Worm (Caenorhabditis elegans): ENCODE measurements around the gene clec-162.

The clec-162 gene

ce11 chrIII:9731313-9731912 lies 6.4 kb upstream of the clec-162 start (continued):
- no peak for TF ChIP-seq lir-3 (tag; optimal IDR thresholded peaks at IDR 0.05; ENCODE audit: poor library complexity)
- TF ChIP-seq tbx-2 (tag; optimal IDR thresholded peaks at IDR 0.05): no peak
- no peak for TF ChIP-seq alr-1 (tag; optimal IDR thresholded peaks at IDR 0.05; ENCODE audit: borderline replicate concordance)
- no peak for TF ChIP-seq nhr-237 (tag; optimal IDR thresholded peaks at IDR 0.05)
- no peak for TF ChIP-seq efl-3 (GFP tag; optimal IDR thresholded peaks at IDR 0.05)
- no peak for TF ChIP-seq irx-1 (tag; optimal IDR thresholded peaks at IDR 0.05)
- no peak for TF ChIP-seq unc-86 (tag; optimal IDR thresholded peaks at IDR 0.05)
- TF ChIP-seq hpl-2 (GFP tag; optimal IDR thresholded peaks at IDR 0.05): no peak
- no peak for TF ChIP-seq efl-1 (optimal IDR thresholded peaks at IDR 0.05)
- TF ChIP-seq efl-1 (GFP tag; optimal IDR thresholded peaks at IDR 0.05 in 1 of 2): peak in 1 of 2 experiments; percentile 3
- TF ChIP-seq lin-35 (GFP tag; optimal IDR thresholded peaks at IDR 0.05): no peak
- TF ChIP-seq nhr-90 (tag; optimal IDR thresholded peaks at IDR 0.05; ENCODE audit: poor library complexity): no peak
- TF ChIP-seq ztf-11 (tag; optimal IDR thresholded peaks at IDR 0.05): no peak
- TF ChIP-seq aly-2 (tag; optimal IDR thresholded peaks at IDR 0.05): no peak
- TF ChIP-seq nhr-20 (tag; optimal IDR thresholded peaks at IDR 0.05): peak; percentile 20

- TF ChIP-seq lin-35 (GFP tag; optimal IDR thresholded peaks at IDR 0.05) (no peak), dsc-1 (tag; optimal IDR thresholded peaks at IDR 0.05) (peak; percentile 53), ceh-90 (tag; optimal IDR thresholded peaks at IDR 0.05) (no peak), efl-1 (optimal IDR thresholded peaks at IDR 0.05) (no peak), efl-1 (GFP tag; optimal IDR thresholded peaks at IDR 0.05 in 1 of 2) (peak in 1 of 2 experiments; percentile 42), nhr-28 (tag; optimal IDR thresholded peaks at IDR 0.05) (no peak), ceh-88 (GFP tag; IDR thresholded peaks at IDR 0.05) (no peak), tlp-1 (tag; optimal IDR thresholded peaks at IDR 0.05) (no peak), mdl-1 (tag; optimal IDR thresholded peaks at IDR 0.05) (no peak)
These were observed 5.4 kb upstream of the clec-162 start for ce11 chrIII:9730407-9730806.

ce11 chrIII:9727439-9727838 lies 2.4 kb upstream of the clec-162 start, which contains the start of gene C07A9.12:
TSS of gene C07A9.12 (minus strand) at chrIII:9727539.
- TF ChIP-seq nhr-19 (GFP tag; conservative IDR thresholded peaks at IDR 0.05) (no peak), unc-98 (GFP tag; IDR thresholded peaks at IDR 0.05) (no peak), nhr-28 (tag; optimal IDR thresholded peaks at IDR 0.05) (no peak), ets-5 (GFP tag; IDR thresholded peaks at IDR 0.05) (no peak), dsc-1 (tag; optimal IDR thresholded peaks at IDR 0.05) (peak; percentile 3), lin-39 (tag; optimal IDR thresholded peaks at IDR 0.05) (no peak), ceh-82 (tag; optimal IDR thresholded peaks at IDR 0.05) (no peak), nhr-77 (tag; optimal IDR thresholded peaks at IDR 0.05) (no peak), ztf-11 (tag; optimal IDR thresholded peaks at IDR 0.05) (no peak)

ce11 chrIII:9721991-9722390 lies 3.0 kb downstream of the clec-162 start:
- peak; percentile 44 for TF ChIP-seq pqm-1 (tag; optimal IDR thresholded peaks at IDR 0.05)
- no peak for TF ChIP-seq grh-1 (GFP tag; IDR thresholded peaks at IDR 0.05)
- peak; percentile 91 for TF ChIP-seq elt-2 (tag; optimal IDR thresholded peaks at IDR 0.05)
- TF ChIP-seq lin-14 (GFP tag; optimal IDR thresholded peaks at IDR 0.05): no peak
- TF ChIP-seq tlp-1 (tag; optimal IDR thresholded peaks at IDR 0.05): peak; percentile 59
- TF ChIP-seq nhr-20 (tag; optimal IDR thresholded peaks at IDR 0.05): peak; percentile 5
- TF ChIP-seq lin-35 (GFP tag; optimal IDR thresholded peaks at IDR 0.05): peak in 1 of 2 experiments; percentile 26
- peak; percentile 8 for TF ChIP-seq nhr-71 (tag; optimal IDR thresholded peaks at IDR 0.05)

- TF ChIP-seq elt-2 (tag; optimal IDR thresholded peaks at IDR 0.05): peak; percentile 39
- TF ChIP-seq unc-30 (tag; optimal IDR thresholded peaks at IDR 0.05): no peak
- TF ChIP-seq nhr-77 (tag; optimal IDR thresholded peaks at IDR 0.05): no peak
- TF ChIP-seq ets-5 (GFP tag; IDR thresholded peaks at IDR 0.05): no peak
- TF ChIP-seq skn-1 (tag; optimal IDR thresholded peaks at IDR 0.05): no peak
- TF ChIP-seq aha-1 (tag; optimal IDR thresholded peaks at IDR 0.05): no peak
These were observed 4.8 kb downstream of the clec-162 start, which contains the start of gene ncx-7 for ce11 chrIII:9720191-9720590. TSS of gene ncx-7 (minus strand) at chrIII:9720291.
